Worm (Caenorhabditis elegans): ENCODE data around the gene pqn-18.

Gene pqn-18

ce11 chrX:12889837-12890449 is 17.7 kb upstream of the pqn-18 start (continued):
- TF ChIP-seq unc-62 (GFP tag; optimal IDR thresholded peaks at IDR 0.05), result no peak
- peak; percentile 12 for TF ChIP-seq lir-3 (tag; optimal IDR thresholded peaks at IDR 0.05; ENCODE audit: poor library complexity)
- peak; percentile 57 for TF ChIP-seq ceh-88 (GFP tag; IDR thresholded peaks at IDR 0.05)
- peak; percentile 36 to 71 for TF ChIP-seq lsy-2 (tag; optimal IDR thresholded peaks at IDR 0.05)
- TF ChIP-seq fos-1 (tag; optimal IDR thresholded peaks at IDR 0.05), result peak; percentile 37
- TF ChIP-seq ztf-11 (tag; optimal IDR thresholded peaks at IDR 0.05), result peak in 1 of 2 experiments; percentile 10
- no peak for TF ChIP-seq zag-1 (tag; optimal IDR thresholded peaks at IDR 0.05)
- TF ChIP-seq unc-30 (tag; optimal IDR thresholded peaks at IDR 0.05), result no peak
- peak; percentile 51 for TF ChIP-seq sox-4 (tag; optimal IDR thresholded peaks at IDR 0.05)
- no peak for TF ChIP-seq C34B4.2 (tag; optimal IDR thresholded peaks at IDR 0.05)
- no peak for TF ChIP-seq vab-15 (tag; optimal IDR thresholded peaks at IDR 0.05)
- peak; percentile 36 to 50 for TF ChIP-seq efl-1 (optimal IDR thresholded peaks at IDR 0.05)
- TF ChIP-seq efl-1 (GFP tag; optimal IDR thresholded peaks at IDR 0.05 in 1 of 2), result peak in 1 of 2 experiments; percentile 93
- TF ChIP-seq aha-1 (tag; optimal IDR thresholded peaks at IDR 0.05), result no peak
- TF ChIP-seq nhr-84 (tag; optimal IDR thresholded peaks at IDR 0.05), result no peak
- peak in 1 of 2 experiments; percentile 41 for TF ChIP-seq egl-27 (tag; optimal IDR thresholded peaks at IDR 0.05)
- TF ChIP-seq unc-98 (GFP tag; IDR thresholded peaks at IDR 0.05), result no peak
- no peak for TF ChIP-seq grh-1 (GFP tag; IDR thresholded peaks at IDR 0.05)
- peak; percentile 83 for TF ChIP-seq nhr-47 (tag; optimal IDR thresholded peaks at IDR 0.05)
- TF ChIP-seq lin-39 (tag; optimal IDR thresholded peaks at IDR 0.05), result peak; percentile 36
- peak; percentile 74 for TF ChIP-seq mep-1 (tag; optimal IDR thresholded peaks at IDR 0.05)
- TF ChIP-seq ztf-4 (tag; optimal IDR thresholded peaks at IDR 0.05), result no peak
- no peak for TF ChIP-seq ceh-90 (tag; optimal IDR thresholded peaks at IDR 0.05)
- peak; percentile 67 for TF ChIP-seq nhr-90 (tag; optimal IDR thresholded peaks at IDR 0.05; ENCODE audit: poor library complexity)
- peak; percentile 83 for TF ChIP-seq jun-1 (tag; optimal IDR thresholded peaks at IDR 0.05)
- no peak for TF ChIP-seq hlh-17 (GFP tag; optimal IDR thresholded peaks at IDR 0.05; ENCODE audit: borderline replicate concordance)
- TF ChIP-seq nhr-77 (tag; optimal IDR thresholded peaks at IDR 0.05), result peak; percentile 52
- TF ChIP-seq nhr-28 (tag; optimal IDR thresholded peaks at IDR 0.05), result no peak
- TF ChIP-seq mdl-1 (tag; optimal IDR thresholded peaks at IDR 0.05), result peak in 1 of 2 experiments; percentile 63
- TF ChIP-seq pax-3 (tag; optimal IDR thresholded peaks at IDR 0.05), result peak; percentile 71
- TF ChIP-seq ama-1 (optimal IDR thresholded peaks at IDR 0.05), result no peak
- peak; percentile 27 for TF ChIP-seq lin-13 (GFP tag; optimal IDR thresholded peaks at IDR 0.05)
- no peak for TF ChIP-seq nhr-76 (tag; optimal IDR thresholded peaks at IDR 0.05)
- TF ChIP-seq fkh-4 (tag; optimal IDR thresholded peaks at IDR 0.05; ENCODE audit: borderline replicate concordance), result no peak
- TF ChIP-seq ets-5 (GFP tag; IDR thresholded peaks at IDR 0.05), result no peak
- TF ChIP-seq elt-2 (tag; optimal IDR thresholded peaks at IDR 0.05), result peak; percentile 21
- peak; percentile 73 for TF ChIP-seq rnt-1 (tag; optimal IDR thresholded peaks at IDR 0.05)
- no peak for TF ChIP-seq F16B12.6 (tag; optimal IDR thresholded peaks at IDR 0.05)
- no peak for TF ChIP-seq mef-2 (tag; optimal IDR thresholded peaks at IDR 0.05)
- TF ChIP-seq nhr-11 (tag; optimal IDR thresholded peaks at IDR 0.05), result no peak
- no peak for TF ChIP-seq hpl-2 (GFP tag; optimal IDR thresholded peaks at IDR 0.05)
- TF ChIP-seq pag-3 (tag; optimal IDR thresholded peaks at IDR 0.05; ENCODE audit: borderline replicate concordance, insufficient read depth), result no peak
- peak; percentile 77 for TF ChIP-seq nhr-20 (tag; optimal IDR thresholded peaks at IDR 0.05)
- TF ChIP-seq egl-13 (tag; optimal IDR thresholded peaks at IDR 0.05), result peak; percentile 24
- no peak for TF ChIP-seq ceh-63 (GFP tag; optimal IDR thresholded peaks at IDR 0.05)
- peak; percentile 77 for TF ChIP-seq nhr-85 (tag)
- TF ChIP-seq sptf-1 (tag; optimal IDR thresholded peaks at IDR 0.05), result no peak
- peak; percentile 81 for TF ChIP-seq lin-14 (GFP tag; optimal IDR thresholded peaks at IDR 0.05)
- peak; percentile 70 for TF ChIP-seq C16A3.4 (tag; optimal IDR thresholded peaks at IDR 0.05)
- TF ChIP-seq xbp-1 (tag; optimal IDR thresholded peaks at IDR 0.05), result peak; percentile 65
- TF ChIP-seq zip-4 (GFP tag; optimal IDR thresholded peaks at IDR 0.05), result peak; percentile 74
- no peak for TF ChIP-seq pqm-1 (tag; optimal IDR thresholded peaks at IDR 0.05)
